Worm (Caenorhabditis elegans) whole organism, mixed stage, embryonic: Measurements from ENCODE around the gene srz-67.

Experiments used
- M03D4.4 ChIP-seq: sonication (generic microtip); optimal IDR thresholded peaks from 2 replicates; lab custom pipeline; 2017; ENCODE audit warnings: mild to moderate bottlenecking, missing genetic modification characterization, missing compliant biosample characterization
- ceh-83 ChIP-seq: fragments of 200-800 bp; sonication (Bioruptor generic); optimal IDR thresholded peaks from 2 replicates; lab custom pipeline; 2018; ENCODE audit warnings: mild to moderate bottlenecking, missing genetic modification characterization, missing compliant biosample characterization
- drap-1 ChIP-seq: fragments of 200-800 bp; sonication (Bioruptor generic); optimal IDR thresholded peaks from 3 replicates; lab custom pipeline; 2018; ENCODE audit warnings: mild to moderate bottlenecking, missing genetic modification characterization, missing compliant biosample characterization
- lin-13 ChIP-seq: fragments of 150-350 bp; optimal IDR thresholded peaks from 2 replicates; lab custom pipeline; 2014; ENCODE audit warnings: missing biosample characterization, missing genetic modification characterization
- nhr-76 ChIP-seq: sonication (generic microtip); optimal IDR thresholded peaks from 2 replicates; lab custom pipeline; 2017; ENCODE audit warnings: missing biosample characterization, missing genetic modification characterization
- snpc-4 ChIP-seq: fragments of 150-350 bp; optimal IDR thresholded peaks from 2 replicates; lab custom pipeline; 2014; ENCODE audit warnings: missing biosample characterization, missing genetic modification characterization
- sptf-1 ChIP-seq: sonication (generic microtip); optimal IDR thresholded peaks from 2 replicates; lab custom pipeline; 2017; ENCODE audit warnings: mild to moderate bottlenecking, missing genetic modification characterization, moderate library complexity, missing compliant biosample characterization
- unc-62 ChIP-seq: fragments of 150-350 bp; optimal IDR thresholded peaks from 2 replicates; lab custom pipeline; 2014; ENCODE audit warnings: missing biosample characterization, missing genetic modification reagents, missing genetic modification characterization
- ztf-11 ChIP-seq: fragments of 150-350 bp; optimal IDR thresholded peaks from 2 replicates; lab custom pipeline; 2014; ENCODE audit warnings: missing biosample characterization, missing genetic modification characterization

DNA sequence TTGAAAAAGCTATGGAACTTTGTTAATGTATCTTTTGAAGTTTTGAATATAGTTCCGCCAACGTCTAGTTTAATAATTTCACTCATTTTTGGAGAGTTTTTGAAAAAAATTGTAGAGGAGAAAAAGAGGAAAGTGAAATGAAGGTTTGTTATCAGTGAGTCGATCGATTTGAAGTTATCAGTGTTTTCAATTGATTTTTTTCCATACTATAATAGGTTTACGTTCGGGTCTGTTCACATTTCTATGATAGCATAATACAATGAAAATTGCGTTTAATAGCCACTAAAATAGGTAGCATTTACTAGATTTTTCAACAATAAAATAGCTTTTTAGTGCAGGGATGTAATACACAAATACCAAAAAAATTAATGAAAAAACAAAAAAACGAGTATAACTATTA is 11.7 kb downstream of the srz-67 start, which contains the start of gene ZC239.16:
- no peak for TF ChIP-seq ztf-11 (tag; lab: Kevin White, UChicago)
- TF ChIP-seq lin-13 (tag; lab: Kevin White, UChicago) = no peak
- no peak for TF ChIP-seq unc-62 (GFP tag; lab: Kevin White, UChicago)
- TF ChIP-seq ceh-83 (GFP tag; lab: Kevin White, UChicago) = no peak
- TF ChIP-seq M03D4.4 (tag; lab: Kevin White, UChicago) = no peak
- TF ChIP-seq snpc-4 (tag; lab: Kevin White, UChicago) = no peak
- TF ChIP-seq nhr-76 (tag; lab: Kevin White, UChicago) = no peak
- TF ChIP-seq drap-1 (GFP tag; lab: Kevin White, UChicago) = no peak
- TF ChIP-seq sptf-1 = no peak
